Worm (Caenorhabditis elegans): ENCODE data around the gene Y55D5A.3.

Gene Y55D5A.3

DNA sequence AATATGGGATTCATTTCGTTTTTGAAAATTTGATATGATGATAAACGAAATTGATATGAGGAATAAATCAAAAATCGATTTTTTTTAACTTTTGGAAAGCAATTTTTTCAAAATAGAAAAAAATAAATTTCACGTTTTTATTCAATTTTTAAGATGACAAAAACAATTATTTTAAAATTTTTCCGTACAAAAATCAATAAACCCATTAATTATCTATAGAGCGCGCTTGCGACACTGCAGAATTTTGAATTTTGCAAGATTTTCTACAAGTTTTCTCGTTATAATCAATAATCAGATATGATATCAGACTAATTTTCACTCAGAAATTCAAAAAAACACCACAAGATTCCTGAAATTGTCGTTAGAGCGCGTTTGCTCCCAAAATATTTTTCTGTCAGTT lies 31.6 kb downstream of the Y55D5A.3 start, which contains the start of gene R10F2.6:
Gene R10F2.6 (minus strand): TSS at position 101 of the 400 bp plus-strand sequence.
- TF ChIP-seq nhr-76 (tag; optimal IDR thresholded peaks at IDR 0.05) (no peak), unc-39 (tag; optimal IDR thresholded peaks at IDR 0.05) (no peak), ceh-83 (GFP tag; optimal IDR thresholded peaks at IDR 0.05) (no peak), snpc-4 (tag; optimal IDR thresholded peaks at IDR 0.05) (no peak), ceh-43 (GFP tag; optimal IDR thresholded peaks at IDR 0.05) (no peak), mep-1 (tag; optimal IDR thresholded peaks at IDR 0.05) (no peak), flh-1 (GFP tag; optimal IDR thresholded peaks at IDR 0.05) (no peak)

DNA sequence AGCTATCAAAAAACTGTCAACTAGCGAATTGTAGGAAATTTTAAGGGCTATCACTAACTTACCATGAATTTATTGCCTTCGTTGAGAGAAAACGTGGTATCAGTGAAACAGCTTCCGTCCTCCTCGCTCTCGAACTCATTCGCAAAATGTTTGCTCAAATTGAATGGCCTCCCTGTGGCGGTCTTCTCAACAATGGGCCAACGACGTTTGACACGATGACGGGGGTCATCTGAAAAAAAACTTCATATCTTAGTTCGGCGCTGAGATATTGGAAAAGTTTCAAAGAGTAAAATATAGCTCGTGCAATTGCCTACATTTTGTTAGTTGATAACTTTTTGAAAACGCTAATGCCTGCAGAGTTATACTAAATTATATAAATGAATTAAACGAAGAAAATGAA lies 34.0 kb downstream of the Y55D5A.3 start:
- TF ChIP-seq ztf-11 (tag; optimal IDR thresholded peaks at IDR 0.05) (no peak), drap-1 (GFP tag; optimal IDR thresholded peaks at IDR 0.05) (no peak), M03D4.4 (tag; optimal IDR thresholded peaks at IDR 0.05) (no peak), ham-2 (GFP tag; optimal IDR thresholded peaks at IDR 0.05) (no peak), pha-4 (tag; optimal IDR thresholded peaks at IDR 0.05) (no peak), nhr-76 (tag; optimal IDR thresholded peaks at IDR 0.05) (no peak), nhr-12 (tag; optimal IDR thresholded peaks at IDR 0.05) (no peak), ceh-39 (tag; optimal IDR thresholded peaks at IDR 0.05) (no peak), ces-1 (GFP tag; optimal IDR thresholded peaks at IDR 0.05) (no peak), ceh-83 (GFP tag; optimal IDR thresholded peaks at IDR 0.05) (no peak), mab-5 (tag; optimal IDR thresholded peaks at IDR 0.05) (no peak), lin-32 (GFP tag; optimal IDR thresholded peaks at IDR 0.05) (no peak), cnd-1 (tag; optimal IDR thresholded peaks at IDR 0.05) (no peak), tbx-8 (GFP tag; optimal IDR thresholded peaks at IDR 0.05) (no peak), bed-3 (GFP tag; optimal IDR thresholded peaks at IDR 0.05) (no peak), nhr-237 (tag; optimal IDR thresholded peaks at IDR 0.05) (no peak), nhr-28 (tag; optimal IDR thresholded peaks at IDR 0.05) (no peak)

DNA sequence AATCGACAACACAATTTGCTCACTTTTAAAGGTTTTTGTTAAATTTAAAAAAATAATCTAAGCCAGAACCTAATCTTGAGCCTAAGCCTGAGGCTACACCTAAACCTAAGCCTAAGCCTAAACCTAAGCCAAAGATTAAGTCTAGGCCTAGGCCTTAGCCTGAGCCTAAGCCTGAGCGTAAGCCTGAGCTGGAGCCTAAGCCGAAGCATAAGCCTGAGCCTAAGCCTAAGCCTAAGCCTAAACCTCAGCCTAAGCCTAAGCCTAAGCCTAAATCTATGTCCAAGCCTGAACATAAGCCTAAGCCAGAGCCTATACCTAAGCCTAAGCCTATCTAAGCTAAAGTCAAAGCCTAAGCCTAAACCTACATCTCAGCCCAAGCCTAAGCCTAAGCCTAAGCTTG lies 37.8 kb downstream of the Y55D5A.3 start:
- no peak for TF ChIP-seq bed-3 (GFP tag; optimal IDR thresholded peaks at IDR 0.05)
- no peak for TF ChIP-seq nhr-28 (tag; optimal IDR thresholded peaks at IDR 0.05)
- no peak for TF ChIP-seq ceh-83 (GFP tag; optimal IDR thresholded peaks at IDR 0.05)
- TF ChIP-seq sptf-1 (tag; optimal IDR thresholded peaks at IDR 0.05) = no peak
- TF ChIP-seq drap-1 (GFP tag; optimal IDR thresholded peaks at IDR 0.05) = no peak
- no peak for TF ChIP-seq mab-5 (tag; optimal IDR thresholded peaks at IDR 0.05)
- TF ChIP-seq unc-39 (tag; optimal IDR thresholded peaks at IDR 0.05) = no peak
- TF ChIP-seq unc-120 (tag; optimal IDR thresholded peaks at IDR 0.05; ENCODE audit: poor library complexity, severe bottlenecking) = no peak
- TF ChIP-seq lin-32 (GFP tag; optimal IDR thresholded peaks at IDR 0.05) = no peak
- TF ChIP-seq ceh-43 (GFP tag; optimal IDR thresholded peaks at IDR 0.05) = no peak
- no peak for TF ChIP-seq hlh-1 (tag; optimal IDR thresholded peaks at IDR 0.05)
- TF ChIP-seq ceh-39 (tag; optimal IDR thresholded peaks at IDR 0.05) = no peak
- TF ChIP-seq zip-8 (tag; optimal IDR thresholded peaks at IDR 0.05) = no peak
- no peak for TF ChIP-seq ces-1 (GFP tag; optimal IDR thresholded peaks at IDR 0.05)

DNA sequence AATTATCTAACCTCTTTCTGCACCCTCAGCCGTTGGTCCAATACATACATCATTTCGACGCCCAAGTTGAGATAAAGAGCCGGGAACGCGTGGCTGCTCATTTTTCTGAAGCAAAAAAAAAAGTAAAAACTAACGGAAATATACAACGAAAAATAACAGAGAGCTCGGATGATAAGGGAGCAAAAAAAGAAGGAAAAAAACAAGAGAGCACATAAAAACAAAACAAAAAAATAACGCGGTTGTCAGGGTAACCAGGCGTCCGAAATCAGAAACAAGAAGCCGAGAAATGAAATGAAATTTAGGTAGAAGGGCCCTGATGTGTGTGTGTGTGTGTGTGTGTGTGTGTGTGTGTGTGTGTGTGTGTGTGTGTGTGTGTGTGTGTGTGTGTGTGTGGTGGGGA lies 50.9 kb downstream of the Y55D5A.3 start, which contains the start of gene R10F2.5:
Gene R10F2.5 (minus strand): TSS at position 101 of the 400 bp plus-strand sequence.
- TF ChIP-seq mls-2 (tag; optimal IDR thresholded peaks at IDR 0.05) (no peak), nhr-2 (tag; optimal IDR thresholded peaks at IDR 0.05) (no peak), tbx-8 (GFP tag; optimal IDR thresholded peaks at IDR 0.05) (no peak), cnd-1 (tag; optimal IDR thresholded peaks at IDR 0.05) (no peak), snpc-4 (tag; optimal IDR thresholded peaks at IDR 0.05) (no peak), ztf-11 (tag; optimal IDR thresholded peaks at IDR 0.05) (no peak), ceh-43 (GFP tag; optimal IDR thresholded peaks at IDR 0.05) (no peak), unc-120 (tag; optimal IDR thresholded peaks at IDR 0.05; ENCODE audit: poor library complexity, severe bottlenecking) (no peak), lin-32 (GFP tag; optimal IDR thresholded peaks at IDR 0.05) (no peak), mab-5 (tag; optimal IDR thresholded peaks at IDR 0.05) (no peak), nhr-76 (tag; optimal IDR thresholded peaks at IDR 0.05) (no peak), unc-39 (tag; optimal IDR thresholded peaks at IDR 0.05) (no peak), mep-1 (tag; optimal IDR thresholded peaks at IDR 0.05) (no peak), nhr-28 (tag; optimal IDR thresholded peaks at IDR 0.05) (no peak), ham-2 (GFP tag; optimal IDR thresholded peaks at IDR 0.05) (no peak), drap-1 (GFP tag; optimal IDR thresholded peaks at IDR 0.05) (no peak), ceh-83 (GFP tag; optimal IDR thresholded peaks at IDR 0.05) (no peak), blmp-1 (tag; optimal IDR thresholded peaks at IDR 0.05) (no peak)

DNA sequence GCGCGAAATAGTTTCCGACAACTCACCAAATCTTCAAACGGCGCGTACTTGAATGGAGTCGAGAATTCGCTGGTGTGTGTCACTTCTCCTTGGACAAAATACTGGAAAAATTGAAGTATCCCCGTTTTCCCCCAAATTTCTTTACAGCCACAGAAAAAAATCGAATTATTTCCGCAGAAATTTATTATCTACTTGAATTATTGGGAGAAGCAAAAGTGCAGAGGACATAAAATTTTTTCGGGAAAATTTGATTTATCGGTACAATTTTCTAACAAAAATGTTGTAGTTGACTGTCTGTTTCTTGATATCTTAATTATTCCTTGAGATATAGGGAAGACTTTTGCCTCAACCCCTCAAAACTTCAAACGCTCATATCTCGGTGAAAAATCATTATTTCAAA lies 52.6 kb downstream of the Y55D5A.3 start, which contains the start of gene R10F2.4:
Gene R10F2.4 (minus strand): TSS at position 101 of the 400 bp plus-strand sequence.
- TF ChIP-seq ceh-39 (tag; optimal IDR thresholded peaks at IDR 0.05) (no peak), mab-5 (tag; optimal IDR thresholded peaks at IDR 0.05) (no peak), mep-1 (tag; optimal IDR thresholded peaks at IDR 0.05) (no peak), unc-62 (GFP tag; optimal IDR thresholded peaks at IDR 0.05) (no peak), ceh-43 (GFP tag; optimal IDR thresholded peaks at IDR 0.05) (no peak), M03D4.4 (tag; optimal IDR thresholded peaks at IDR 0.05) (no peak), sptf-1 (tag; optimal IDR thresholded peaks at IDR 0.05) (no peak), elt-1 (tag; optimal IDR thresholded peaks at IDR 0.05; ENCODE audit: borderline replicate concordance, insufficient read depth) (no peak), lsy-2 (tag; optimal IDR thresholded peaks at IDR 0.05) (no peak), nhr-76 (tag; optimal IDR thresholded peaks at IDR 0.05) (no peak), snpc-4 (tag; optimal IDR thresholded peaks at IDR 0.05) (no peak), sem-2 (GFP tag; optimal IDR thresholded peaks at IDR 0.05) (no peak), unc-120 (tag; optimal IDR thresholded peaks at IDR 0.05; ENCODE audit: poor library complexity, severe bottlenecking) (no peak)
